Fruit fly (Drosophila melanogaster): ENCODE results near the gene Sf3b5.

Sf3b5 gene

dm6 chr3R:9019689-9020138, 4.6 kb upstream of the Sf3b5 start, which contains the start of gene tgo:
TSS of gene tgo (minus strand) at chr3R:9020022.
- no peak for TF ChIP-seq CG11247 (GFP tag; IDR thresholded peaks at IDR 0.05)
- no peak for TF ChIP-seq Neu2 (GFP tag; optimal IDR thresholded peaks at IDR 0.05; ENCODE audit: borderline replicate concordance)
- peak; percentile 46 for TF ChIP-seq nerfin-1 (tag; optimal IDR thresholded peaks at IDR 0.05)
- TF ChIP-seq CG16815 (GFP tag; optimal IDR thresholded peaks at IDR 0.05): no peak
- no peak for TF ChIP-seq HLH54F (GFP tag; optimal IDR thresholded peaks at IDR 0.05)
- TF ChIP-seq CG11696 (GFP tag; IDR thresholded peaks at IDR 0.05): no peak
- peak in 1 of 2 experiments; percentile 38 for TF ChIP-seq insv (GFP tag; optimal IDR thresholded peaks at IDR 0.05)
- peak; percentile 36; the same call in 1 of the 2 replicates for TF ChIP-seq bbx (GFP tag; IDR thresholded peaks at IDR 0.05; ENCODE audit: partially characterized antibody)
- no peak for TF ChIP-seq CG12299 (tag; optimal IDR thresholded peaks at IDR 0.05)
- no peak for TF ChIP-seq ara (GFP tag; IDR thresholded peaks at IDR 0.05)
- peak; percentile 73 for TF ChIP-seq trem (tag; optimal IDR thresholded peaks at IDR 0.05)
- TF ChIP-seq Optix (GFP tag; IDR thresholded peaks at IDR 0.05): no peak
- peak; percentile 24; the same call in 1 of the 2 replicates for TF ChIP-seq Adf1 (GFP tag; IDR thresholded peaks at IDR 0.05)
- TF ChIP-seq Hmr (GFP tag; optimal IDR thresholded peaks at IDR 0.05): no peak
- TF ChIP-seq CG9876 (GFP tag; optimal IDR thresholded peaks at IDR 0.05): no peak
- peak; percentile 11 for TF ChIP-seq CG17359 (tag; optimal IDR thresholded peaks at IDR 0.05)
- peak; percentile 64 for TF ChIP-seq E2f2 (GFP tag; IDR thresholded peaks at IDR 0.05)
- no peak for TF ChIP-seq fd102C (GFP tag; optimal IDR thresholded peaks at IDR 0.05)
- TF ChIP-seq kni (GFP tag; optimal IDR thresholded peaks at IDR 0.05): peak; percentile 72
- TF ChIP-seq ken (GFP tag; IDR thresholded peaks at IDR 0.05): no peak
- peak; percentile 1 for TF ChIP-seq odd (GFP tag; optimal IDR thresholded peaks at IDR 0.05)
- peak; percentile 29 for TF ChIP-seq CG8924 (tag; optimal IDR thresholded peaks at IDR 0.05)
- TF ChIP-seq sens-2 (GFP tag; IDR thresholded peaks at IDR 0.05): no peak
- no peak for TF ChIP-seq gce (GFP tag; IDR thresholded peaks at IDR 0.05)
- no peak for TF ChIP-seq CG13123 (GFP tag; optimal IDR thresholded peaks at IDR 0.05)
- TF ChIP-seq gem (tag; optimal IDR thresholded peaks at IDR 0.05): no peak
- TF ChIP-seq lab (GFP tag; optimal IDR thresholded peaks at IDR 0.05): no peak
- TF ChIP-seq az2 (GFP tag; optimal IDR thresholded peaks at IDR 0.05): no peak
- no peak for TF ChIP-seq CG9932 (GFP tag; IDR thresholded peaks at IDR 0.05)
- TF ChIP-seq nerfin-2 (GFP tag; IDR thresholded peaks at IDR 0.05; ENCODE audit: partially characterized antibody): no peak
- no peak for TF ChIP-seq CG13624 (GFP tag; optimal IDR thresholded peaks at IDR 0.05)
- no peak for TF ChIP-seq caup (GFP tag; optimal IDR thresholded peaks at IDR 0.05; ENCODE audit: severe bottlenecking)
- no peak for TF ChIP-seq Six4 (GFP tag; optimal IDR thresholded peaks at IDR 0.05)
- peak; percentile 52 for TF ChIP-seq Ets97D (GFP tag; optimal IDR thresholded peaks at IDR 0.05)
- TF ChIP-seq tgo (GFP tag; IDR thresholded peaks at IDR 0.05): no peak
- TF ChIP-seq ap (GFP tag; IDR thresholded peaks at IDR 0.05): no peak
- peak; percentile 46 for TF ChIP-seq CG2712 (tag; optimal IDR thresholded peaks at IDR 0.05)
- TF ChIP-seq nau (GFP tag; optimal IDR thresholded peaks at IDR 0.05): no peak
- peak; percentile 33 for TF ChIP-seq CG15601 (tag; optimal IDR thresholded peaks at IDR 0.05)
- TF ChIP-seq vnd (GFP tag; IDR thresholded peaks at IDR 0.05; ENCODE audit: partially characterized antibody): no peak
- TF ChIP-seq dimm (GFP tag; IDR thresholded peaks at IDR 0.05): no peak
- TF ChIP-seq repo (GFP tag; optimal IDR thresholded peaks at IDR 0.05): no peak
- TF ChIP-seq CG3838 (GFP tag; optimal IDR thresholded peaks at IDR 0.05): no peak
- peak; percentile 31; the same call in 1 of the 2 replicates for TF ChIP-seq Bgb (GFP tag; IDR thresholded peaks at IDR 0.05; ENCODE audit: partially characterized antibody)
- TF ChIP-seq CG9727 (GFP tag; optimal IDR thresholded peaks at IDR 0.05): peak; percentile 9
- TF ChIP-seq tio (GFP tag; optimal IDR thresholded peaks at IDR 0.05): no peak
- TF ChIP-seq MBD-R2 (GFP tag; IDR thresholded peaks at IDR 0.05): peak; percentile 48
- TF ChIP-seq CG6683 (GFP tag; optimal IDR thresholded peaks at IDR 0.05): no peak
- no peak for TF ChIP-seq run (tag; optimal IDR thresholded peaks at IDR 0.05)
- TF ChIP-seq cad (GFP tag; optimal IDR thresholded peaks at IDR 0.05): no peak
- TF ChIP-seq mirr (GFP tag; optimal IDR thresholded peaks at IDR 0.05): peak; percentile 25
- TF ChIP-seq CTCF (GFP tag; optimal IDR thresholded peaks at IDR 0.05): peak; percentile 42

Measured in whole organism, embryonic.